Fruit fly (Drosophila melanogaster): Measurements from ENCODE around the gene Alp11.

The Alp11 gene

DNA sequence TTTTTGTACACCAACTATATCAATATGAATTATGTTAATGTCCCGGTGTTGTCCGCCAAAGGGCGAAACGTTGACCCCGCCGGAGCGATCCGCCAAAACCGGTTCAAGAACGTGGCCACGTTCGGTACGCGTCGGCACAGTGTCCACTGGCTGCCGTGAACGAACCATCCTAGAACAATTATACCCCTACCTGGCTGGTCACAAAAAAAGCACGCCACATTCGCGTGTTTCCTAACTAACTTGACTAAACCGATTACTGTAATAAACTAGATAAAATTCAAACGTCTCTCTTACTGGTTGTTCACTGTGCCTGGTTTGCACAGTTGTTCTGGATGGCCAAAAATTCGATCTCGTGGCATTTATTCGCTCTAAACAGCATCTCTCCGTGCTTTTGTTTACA, 8.0 kb upstream of the Alp11 start (continued):
- TF ChIP-seq Lim3 (GFP tag; IDR thresholded peaks at IDR 0.05) (peak; percentile 39; the same call in 1 of the 2 replicates), dpn (GFP tag; optimal IDR thresholded peaks at IDR 0.05) (peak; percentile 93 to 96), Oaz (GFP tag; IDR thresholded peaks at IDR 0.05) (peak; percentile 89), CG12155 (GFP tag; optimal IDR thresholded peaks at IDR 0.05) (peak; percentile 90), CG10959 (GFP tag; IDR thresholded peaks at IDR 0.05) (peak; percentile 92), fd102C (GFP tag; optimal IDR thresholded peaks at IDR 0.05) (peak; percentile 21), CG7987 (GFP tag; optimal IDR thresholded peaks at IDR 0.05) (peak; percentile 82), CG16813 (GFP tag; IDR thresholded peaks at IDR 0.05; ENCODE audit: partially characterized antibody) (no peak), dan (GFP tag; IDR thresholded peaks at IDR 0.05) (peak; percentile 77), sqz (GFP tag; optimal IDR thresholded peaks at IDR 0.05) (no peak), Optix (GFP tag; IDR thresholded peaks at IDR 0.05) (peak; percentile 86), CG7357 (GFP tag; IDR thresholded peaks at IDR 0.05) (peak; percentile 87), eyg (GFP tag; optimal IDR thresholded peaks at IDR 0.05) (peak; percentile 84), CG3281 (GFP tag; optimal IDR thresholded peaks at IDR 0.05) (peak; percentile 92), CG12391 (tag; optimal IDR thresholded peaks at IDR 0.05) (peak; percentile 86), CG14965 (GFP tag; optimal IDR thresholded peaks at IDR 0.05; ENCODE audit: borderline replicate concordance) (peak; percentile 57), CG15479 (GFP tag; optimal IDR thresholded peaks at IDR 0.05) (peak; percentile 0), grau (tag; optimal IDR thresholded peaks at IDR 0.05) (peak; percentile 98), vnd (GFP tag; IDR thresholded peaks at IDR 0.05; ENCODE audit: partially characterized antibody) (no peak), Bdp1 (GFP tag; optimal IDR thresholded peaks at IDR 0.05) (peak; percentile 79), CG12744 (GFP tag; optimal IDR thresholded peaks at IDR 0.05) (peak; percentile 82), zen2 (GFP tag; IDR thresholded peaks at IDR 0.05; ENCODE audit: partially characterized antibody) (no peak), CG10565 (GFP tag; optimal IDR thresholded peaks at IDR 0.05) (peak; percentile 62), CG1233 (GFP tag; optimal IDR thresholded peaks at IDR 0.05) (peak; percentile 92), D19B (GFP tag; optimal IDR thresholded peaks at IDR 0.05) (peak; percentile 82), CG5180 (GFP tag; optimal IDR thresholded peaks at IDR 0.05) (peak; percentile 65), CG6654 (GFP tag; optimal IDR thresholded peaks at IDR 0.05) (peak; percentile 77), knrl (GFP tag; IDR thresholded peaks at IDR 0.05; ENCODE audit: partially characterized antibody) (no peak), CG6765 (GFP tag; optimal IDR thresholded peaks at IDR 0.05) (peak; percentile 77), Dll (GFP tag; IDR thresholded peaks at IDR 0.05; ENCODE audit: partially characterized antibody) (no peak), ato (GFP tag; IDR thresholded peaks at IDR 0.05; ENCODE audit: partially characterized antibody) (no peak), tgo (GFP tag; IDR thresholded peaks at IDR 0.05) (peak; percentile 89), Trl (optimal IDR thresholded peaks at IDR 0.05) (no peak), Trl (GFP tag; optimal IDR thresholded peaks at IDR 0.05) (peak; percentile 93), CG11695 (GFP tag; IDR thresholded peaks at IDR 0.05) (peak; percentile 86), tap (tag; optimal IDR thresholded peaks at IDR 0.05) (peak; percentile 82), croc (GFP tag; conservative IDR thresholded peaks at IDR 0.05) (peak; percentile 73), zf30C (GFP tag; optimal IDR thresholded peaks at IDR 0.05) (no peak), Poxn (GFP tag; IDR thresholded peaks at IDR 0.05) (peak; percentile 90), CG14050 (GFP tag; IDR thresholded peaks at IDR 0.05) (peak; percentile 86), CG4617 (GFP tag; optimal IDR thresholded peaks at IDR 0.05; ENCODE audit: borderline replicate concordance) (peak; percentile 70), CG9876 (GFP tag; optimal IDR thresholded peaks at IDR 0.05) (peak; percentile 89), Dad (GFP tag; optimal IDR thresholded peaks at IDR 0.05) (peak; percentile 92), NFAT (GFP tag; IDR thresholded peaks at IDR 0.05) (peak; percentile 96), mam (GFP tag; optimal IDR thresholded peaks at IDR 0.05) (peak; percentile 95), dysf (GFP tag; IDR thresholded peaks at IDR 0.05) (peak; percentile 96), CG18476 (GFP tag; optimal IDR thresholded peaks at IDR 0.05) (peak; percentile 81), Chrac-16 (GFP tag; optimal IDR thresholded peaks at IDR 0.05) (peak; percentile 90), TFAM (GFP tag; optimal IDR thresholded peaks at IDR 0.05) (peak; percentile 27), CG4328 (GFP tag; optimal IDR thresholded peaks at IDR 0.05) (peak; percentile 64), Ada2b (GFP tag; IDR thresholded peaks at IDR 0.05) (peak; percentile 95)

Measured in whole organism, embryonic.